Worm (Caenorhabditis elegans) whole organism, L4 larva: ENCODE results near the gene F42A6.1.
A peak's percentile ranks its signal among the peaks of the same experiment; 100 is the strongest.

Source experiments
- D1046.2 ChIP-seq: fragments of 200-800 bp; sonication (Bioruptor generic); IDR thresholded peaks from 2 replicates; pipeline ENCODE4 v1.3.6; 2022; ENCODE audit warnings: missing genetic modification characterization, missing compliant biosample characterization
- F10B5.3 ChIP-seq: sonication (generic microtip); optimal IDR thresholded peaks from 2 replicates; lab custom pipeline; 2016; ENCODE audit warnings: mild to moderate bottlenecking, missing genetic modification characterization, missing compliant biosample characterization
- F49E8.2 ChIP-seq: sonication (generic microtip); optimal IDR thresholded peaks from 2 replicates; lab custom pipeline; 2016; ENCODE audit warnings: missing compliant biosample characterization, mild to moderate bottlenecking, missing genetic modification characterization, borderline replicate concordance
- R02D3.7 ChIP-seq: fragments of 150-350 bp; sonication (generic microtip); optimal IDR thresholded peaks from 3 replicates; lab custom pipeline; 2014; ENCODE audit warnings: missing biosample characterization, missing genetic modification characterization
- T20F7.1 ChIP-seq: fragments of 200-800 bp; sonication (Bioruptor generic); optimal IDR thresholded peaks from 2 replicates; lab custom pipeline; 2018; ENCODE audit warnings: mild to moderate bottlenecking, missing genetic modification characterization, missing compliant biosample characterization
- Y75B8A.6 ChIP-seq: fragments of 200-800 bp; sonication (Bioruptor generic); IDR thresholded peaks from 2 replicates; pipeline ENCODE4 v1.3.6; 2022; ENCODE audit warnings: missing genetic modification reagents, missing genetic modification characterization, missing compliant biosample characterization
- ZK337.2 ChIP-seq: fragments of 200-800 bp; sonication (Bioruptor generic); IDR thresholded peaks from 2 replicates; pipeline ENCODE4 v1.3.6; 2022; ENCODE audit warnings: missing genetic modification reagents, missing genetic modification characterization, missing compliant biosample characterization
- aha-1 ChIP-seq: fragments of 150-350 bp; peaks from one replicate; lab custom pipeline; 2014; ENCODE audit warnings: missing biosample characterization, missing genetic modification characterization
- aly-2 ChIP-seq: sonication (generic microtip); optimal IDR thresholded peaks from 2 replicates; lab custom pipeline; 2018; ENCODE audit warnings: missing biosample characterization, missing genetic modification characterization
- arid-1 ChIP-seq: fragments of 200-800 bp; sonication (Bioruptor generic); conservative IDR thresholded peaks from 2 replicates; pipeline ENCODE4 v1.3.6; 2022; ENCODE audit warnings: missing genetic modification reagents, missing genetic modification characterization, missing compliant biosample characterization
- attf-4 ChIP-seq: sonication (generic microtip); optimal IDR thresholded peaks from 3 replicates; lab custom pipeline; 2017; ENCODE audit warnings: missing biosample characterization, missing genetic modification characterization
- ceh-44 ChIP-seq: fragments of 200-800 bp; sonication (Bioruptor generic); IDR thresholded peaks from 2 replicates; pipeline ENCODE4 v1.3.6; 2022; ENCODE audit warnings: missing genetic modification reagents, missing genetic modification characterization, missing compliant biosample characterization
- ceh-82 ChIP-seq: sonication (generic microtip); optimal IDR thresholded peaks from 2 replicates; lab custom pipeline; 2017; ENCODE audit warnings: missing biosample characterization, missing genetic modification characterization
- ces-1 ChIP-seq: fragments of 150-350 bp; sonication (generic microtip); optimal IDR thresholded peaks from 4 replicates; lab custom pipeline; 2014; ENCODE audit warnings: missing biosample characterization, missing genetic modification reagents, missing genetic modification characterization
- daf-8 ChIP-seq: fragments of 200-800 bp; sonication (Bioruptor generic); IDR thresholded peaks from 2 replicates; pipeline ENCODE4 v1.3.6; 2022; ENCODE audit warnings: missing genetic modification characterization, missing compliant biosample characterization
- dpl-1 ChIP-seq: fragments of 150-350 bp; optimal IDR thresholded peaks from 2 replicates; lab custom pipeline; 2014; ENCODE audit warnings: missing biosample characterization, missing genetic modification reagents, missing genetic modification characterization
- dve-1 ChIP-seq: sonication (generic microtip); optimal IDR thresholded peaks from 2 replicates; lab custom pipeline; 2017; ENCODE audit warnings: antibody characterized with exemption, mild to moderate bottlenecking, missing genetic modification characterization, missing compliant biosample characterization; ENCODE audit not compliant: insufficient read depth
- fkh-10 ChIP-seq: fragments of 150-350 bp; optimal IDR thresholded peaks from 2 replicates; lab custom pipeline; 2014; ENCODE audit warnings: missing biosample characterization, missing genetic modification reagents, missing genetic modification characterization
- fos-1 ChIP-seq: fragments of 150-350 bp; optimal IDR thresholded peaks from 2 replicates; lab custom pipeline; 2014; ENCODE audit warnings: missing biosample characterization, missing genetic modification characterization
- gei-8 ChIP-seq: fragments of 200-800 bp; sonication (Bioruptor generic); optimal IDR thresholded peaks from 2 replicates; lab custom pipeline; 2018; ENCODE audit warnings: mild to moderate bottlenecking, missing genetic modification characterization, missing compliant biosample characterization
- hlh-11 ChIP-seq: fragments of 200-800 bp; sonication (Bioruptor generic); optimal IDR thresholded peaks from 2 replicates; lab custom pipeline; 2018; ENCODE audit warnings: mild to moderate bottlenecking, missing genetic modification characterization, missing compliant biosample characterization
- hlh-30 ChIP-seq: sonication (generic microtip); optimal IDR thresholded peaks from 2 replicates; lab custom pipeline; 2017; ENCODE audit warnings: antibody characterized with exemption, mild to moderate bottlenecking, missing genetic modification characterization, missing compliant biosample characterization; ENCODE audit not compliant: insufficient read depth
- hmg-1.1 ChIP-seq: fragments of 200-800 bp; sonication (Bioruptor generic); IDR thresholded peaks from 2 replicates; pipeline ENCODE4 v1.3.6; 2022; ENCODE audit warnings: missing genetic modification reagents, missing genetic modification characterization, missing compliant biosample characterization
- lin-13 ChIP-seq: fragments of 150-350 bp; optimal IDR thresholded peaks from 2 replicates; lab custom pipeline; 2014; ENCODE audit warnings: missing biosample characterization, missing genetic modification reagents, missing genetic modification characterization
- lin-29 ChIP-seq: fragments of 200-800 bp; sonication (Bioruptor generic); IDR thresholded peaks from 2 replicates; pipeline ENCODE4 v1.3.6; 2022; ENCODE audit warnings: missing genetic modification reagents, missing genetic modification characterization, missing compliant biosample characterization
- lin-38 ChIP-seq: fragments of 200-800 bp; sonication (Bioruptor generic); IDR thresholded peaks from 2 replicates; pipeline ENCODE4 v1.3.6; 2022; ENCODE audit warnings: missing genetic modification reagents, missing genetic modification characterization, missing compliant biosample characterization
- lsy-2 ChIP-seq, 2 experiments: fragments of 150-350 bp in 1 of 2; sonication (generic microtip) in 1 of 2; optimal IDR thresholded peaks; 2 replicates each; lab custom pipeline; 2014 to 2017; ENCODE audit warnings: missing biosample characterization in 2 of 2, missing genetic modification characterization in 2 of 2
- mdt-29 ChIP-seq: fragments of 200-800 bp; sonication (Bioruptor generic); IDR thresholded peaks from 2 replicates; pipeline ENCODE4 v1.3.6; 2022; ENCODE audit warnings: missing genetic modification reagents, missing genetic modification characterization, missing compliant biosample characterization
- mep-1 ChIP-seq: fragments of 150-350 bp; sonication (generic microtip); optimal IDR thresholded peaks from 3 replicates; lab custom pipeline; 2014; ENCODE audit warnings: missing biosample characterization, missing genetic modification characterization
- mes-2 ChIP-seq: sonication (generic microtip); optimal IDR thresholded peaks from 2 replicates; lab custom pipeline; 2016; ENCODE audit warnings: missing genotype, mild to moderate bottlenecking, missing genetic modification characterization, missing compliant biosample characterization; ENCODE audit not compliant: poor library complexity, severe bottlenecking
- mxl-3 ChIP-seq: fragments of 200-800 bp; sonication (Bioruptor generic); optimal IDR thresholded peaks from 2 replicates; lab custom pipeline; 2018; ENCODE audit warnings: mild to moderate bottlenecking, missing genetic modification characterization, missing compliant biosample characterization
- nhr-10 ChIP-seq: fragments of 150-350 bp; optimal IDR thresholded peaks from 2 replicates; lab custom pipeline; 2014; ENCODE audit warnings: missing biosample characterization, missing genetic modification characterization
- nhr-111 ChIP-seq: fragments of 200-800 bp; sonication (Bioruptor generic); optimal IDR thresholded peaks from 2 replicates; lab custom pipeline; 2018; ENCODE audit warnings: mild to moderate bottlenecking, missing genetic modification characterization, missing compliant biosample characterization
- nhr-25 ChIP-seq: sonication (generic microtip); optimal IDR thresholded peaks from 2 replicates; lab custom pipeline; 2017; ENCODE audit warnings: missing genetic modification characterization, mild to moderate bottlenecking, missing compliant biosample characterization, antibody characterized with exemption, moderate library complexity, borderline replicate concordance; ENCODE audit not compliant: insufficient read depth
- nhr-28 ChIP-seq: fragments of 150-350 bp; optimal IDR thresholded peaks from 2 replicates; lab custom pipeline; 2014; ENCODE audit warnings: missing biosample characterization, missing genetic modification characterization
- nhr-6 ChIP-seq: fragments of 150-350 bp; optimal IDR thresholded peaks from 2 replicates; lab custom pipeline; 2014; ENCODE audit warnings: missing biosample characterization, missing genetic modification characterization
- nhr-77 ChIP-seq: fragments of 150-350 bp; optimal IDR thresholded peaks from 2 replicates; lab custom pipeline; 2014; ENCODE audit warnings: missing biosample characterization, missing genetic modification characterization
- php-3 ChIP-seq: fragments of 200-800 bp; sonication (Bioruptor generic); IDR thresholded peaks from 2 replicates; pipeline ENCODE4 v1.3.6; 2022; ENCODE audit warnings: missing genetic modification reagents, missing genetic modification characterization, missing compliant biosample characterization
- pqm-1 ChIP-seq: sonication (generic microtip); optimal IDR thresholded peaks from 2 replicates; lab custom pipeline; 2017; ENCODE audit warnings: missing biosample characterization, missing genetic modification characterization
- rbr-2 ChIP-seq: sonication (generic microtip); optimal IDR thresholded peaks from 2 replicates; lab custom pipeline; 2016; ENCODE audit warnings: missing genotype, missing genetic modification characterization, missing compliant biosample characterization
- set-16 ChIP-seq: fragments of 200-800 bp; sonication (Bioruptor generic); IDR thresholded peaks from 2 replicates; pipeline ENCODE4 v1.3.6; 2022; ENCODE audit warnings: missing genetic modification reagents, missing genetic modification characterization, missing compliant biosample characterization
- spr-3 ChIP-seq: fragments of 200-800 bp; sonication (Bioruptor generic); optimal IDR thresholded peaks from 2 replicates; lab custom pipeline; 2018; ENCODE audit warnings: mild to moderate bottlenecking, missing genetic modification characterization, missing compliant biosample characterization
- tag-97 ChIP-seq: fragments of 200-800 bp; sonication (Bioruptor generic); IDR thresholded peaks from 2 replicates; pipeline ENCODE4 v1.3.6; 2022; ENCODE audit warnings: missing genetic modification characterization, missing compliant biosample characterization
- tra-1 ChIP-seq: fragments of 200-800 bp; sonication (Bioruptor generic); IDR thresholded peaks from 2 replicates; pipeline ENCODE4 v1.3.6; 2022; ENCODE audit warnings: missing genetic modification reagents, missing genetic modification characterization, missing compliant biosample characterization
- unc-39 ChIP-seq: sonication (generic microtip); optimal IDR thresholded peaks from 2 replicates; lab custom pipeline; 2017; ENCODE audit warnings: missing biosample characterization, missing genetic modification characterization
- unc-62 ChIP-seq, 3 experiments: fragments of 150-350 bp in 1 of 3; sonication (generic microtip); optimal IDR thresholded peaks in 2 of 3; peaks in 1 of 3; 1 replicate in 1 of 3; 2 replicates in 2 of 3; lab custom pipeline; 2014 to 2017; ENCODE audit warnings: missing biosample characterization in 3 of 3, missing genetic modification characterization in 3 of 3, missing genetic modification reagents in 3 of 3, missing genotype in 1 of 3
- zfp-3 ChIP-seq: fragments of 200-800 bp; sonication (Bioruptor generic); conservative IDR thresholded peaks from 2 replicates; pipeline ENCODE4 v1.3.6; 2022; ENCODE audit warnings: missing genetic modification reagents, missing genetic modification characterization, missing compliant biosample characterization
- zip-11 ChIP-seq: fragments of 200-800 bp; sonication (Bioruptor generic); IDR thresholded peaks from 2 replicates; pipeline ENCODE4 v1.3.6; 2022; ENCODE audit warnings: missing genetic modification characterization, missing compliant biosample characterization
- ztf-11 ChIP-seq: fragments of 150-350 bp; optimal IDR thresholded peaks from 2 replicates; lab custom pipeline; 2014; ENCODE audit warnings: missing biosample characterization, missing genetic modification characterization

The F42A6.1 gene

ce11 chrIV:3368638-3369247 is 13.9 kb downstream of the F42A6.1 start, which contains the start of gene vha-19:
TSS of gene vha-19 (plus strand) at chrIV:3369197.
- no peak for TF ChIP-seq ztf-11 (tag; lab: Kevin White, UChicago)
- TF ChIP-seq nhr-77 (tag; lab: Kevin White, UChicago): peak; percentile 13
- TF ChIP-seq dve-1 (tag; lab: Kevin White, UChicago): no peak
- no peak for TF ChIP-seq lin-29
- TF ChIP-seq ceh-82 (tag; lab: Kevin White, UChicago): no peak
- TF ChIP-seq zfp-3 (GFP tag; lab: Robert Waterston, UW): no peak
- TF ChIP-seq hlh-11 (tag; lab: Kevin White, UChicago): peak; percentile 65
- no peak for TF ChIP-seq R02D3.7 (tag; lab: Kevin White, UChicago)
- no peak for TF ChIP-seq set-16
- no peak for TF ChIP-seq lin-13
- TF ChIP-seq daf-8 (GFP tag; lab: Robert Waterston, UW): no peak
- no peak for TF ChIP-seq hlh-30
- no peak for TF ChIP-seq ces-1
- TF ChIP-seq ZK337.2 (GFP tag; lab: Robert Waterston, UW): no peak
- TF ChIP-seq nhr-6: no peak
- TF ChIP-seq pqm-1 (tag; lab: Kevin White, UChicago): peak; percentile 49
- TF ChIP-seq nhr-28: peak; percentile 24
- no peak for TF ChIP-seq nhr-25 (tag; lab: Kevin White, UChicago)
- TF ChIP-seq php-3 (GFP tag; lab: Robert Waterston, UW): no peak
- TF ChIP-seq fos-1 (tag; lab: Kevin White, UChicago): no peak
- no peak for TF ChIP-seq arid-1 (GFP tag; lab: Robert Waterston, UW)
- TF ChIP-seq mxl-3 (GFP tag; lab: Kevin White, UChicago): no peak
- no peak for TF ChIP-seq unc-62 (GFP tag; optimal IDR thresholded peaks at IDR 0.05 in 1 of 2; lab: Kevin White, UChicago)
- no peak for TF ChIP-seq unc-62 (tag; optimal IDR thresholded peaks at IDR 0.05; lab: Kevin White, UChicago)
- peak; percentile 56 for TF ChIP-seq mes-2 (tag; lab: Kevin White, UChicago)
- TF ChIP-seq nhr-10 (tag; lab: Kevin White, UChicago): no peak
- no peak for TF ChIP-seq rbr-2 (tag; lab: Kevin White, UChicago)
- no peak for TF ChIP-seq Y75B8A.6 (GFP tag; lab: Robert Waterston, UW)
- no peak for TF ChIP-seq T20F7.1 (GFP tag; lab: Kevin White, UChicago)
- no peak for TF ChIP-seq spr-3 (GFP tag; lab: Kevin White, UChicago)
- TF ChIP-seq lin-38: no peak
- TF ChIP-seq unc-39 (tag; lab: Kevin White, UChicago): no peak
- peak; percentile 23 for TF ChIP-seq dpl-1 (GFP tag; lab: Kevin White, UChicago)
- no peak for TF ChIP-seq tra-1 (GFP tag; lab: Robert Waterston, UW)
- no peak for TF ChIP-seq zip-11 (GFP tag; lab: Robert Waterston, UW)
- TF ChIP-seq aly-2 (tag; lab: Kevin White, UChicago): no peak
- TF ChIP-seq fkh-10 (GFP tag; lab: Kevin White, UChicago): no peak
- TF ChIP-seq mdt-29: no peak
- peak in 1 of 2 experiments; percentile 37 for TF ChIP-seq lsy-2 (tag; optimal IDR thresholded peaks at IDR 0.05; lab: Kevin White, UChicago)
- TF ChIP-seq aha-1 (tag; lab: Kevin White, UChicago): peak; percentile 48
- no peak for TF ChIP-seq ceh-44 (GFP tag; lab: Robert Waterston, UW)
- TF ChIP-seq hmg-1.1 (GFP tag; lab: Robert Waterston, UW): no peak
- no peak for TF ChIP-seq nhr-111 (GFP tag; lab: Kevin White, UChicago)
- no peak for TF ChIP-seq F10B5.3
- TF ChIP-seq D1046.2: no peak
- no peak for TF ChIP-seq tag-97 (GFP tag; lab: Robert Waterston, UW)
- no peak for TF ChIP-seq F49E8.2 (tag; lab: Kevin White, UChicago)
- no peak for TF ChIP-seq gei-8
- peak; percentile 35 for TF ChIP-seq mep-1 (tag; lab: Kevin White, UChicago)
- no peak for TF ChIP-seq attf-4 (tag; lab: Kevin White, UChicago)
- TF ChIP-seq, all 104 proteins: peak for 9
